Worm (Caenorhabditis elegans): ENCODE results near the gene T24E12.2.
"Not testable (repeated sequence)": the region's sequence is repeated elsewhere in the genome, so short reads cannot be mapped to it uniquely, and the experiment has no call there.

DNA sequence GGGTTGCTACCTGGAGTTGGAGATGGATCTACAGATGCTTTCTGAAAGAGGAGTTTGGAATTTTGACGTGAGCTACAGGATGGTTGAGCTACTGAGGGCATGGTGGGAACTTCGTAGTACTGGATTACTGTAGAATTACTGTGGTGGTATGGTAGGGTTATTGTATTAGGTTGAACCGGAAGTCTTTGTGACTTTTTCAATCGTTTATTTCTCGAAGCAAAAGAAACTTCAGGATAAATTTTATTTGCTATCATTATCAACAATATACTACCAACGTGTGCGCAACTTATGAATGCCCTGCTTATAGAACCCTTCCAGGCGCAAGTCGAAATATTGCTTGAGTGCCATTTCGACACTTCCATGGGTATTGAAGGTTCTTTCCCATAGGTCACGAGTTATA is 21.2 kb upstream of the T24E12.2 start, which contains the start of gene T24E12.6:
- not testable (repeated sequence) for TF ChIP-seq ztf-23 (GFP tag; IDR thresholded peaks at IDR 0.05); med-1 (GFP tag; optimal IDR thresholded peaks at IDR 0.05; ENCODE audit: insufficient read depth)
